Worm (Caenorhabditis elegans): ENCODE measurements around the gene Y13C8A.1.

The Y13C8A.1 gene

ce11 chrX:16931255-16932023, 47.9 kb downstream of the Y13C8A.1 start:
- TF ChIP-seq skn-1 (tag; optimal IDR thresholded peaks at IDR 0.05) (peak; percentile 44), mab-5 (tag; optimal IDR thresholded peaks at IDR 0.05) (no peak), ceh-82 (tag; optimal IDR thresholded peaks at IDR 0.05) (no peak), ama-1 (optimal IDR thresholded peaks at IDR 0.05) (peak; percentile 99), lin-11 (tag; optimal IDR thresholded peaks at IDR 0.05) (no peak), egl-27 (tag; optimal IDR thresholded peaks at IDR 0.05) (no peak), lin-13 (GFP tag; optimal IDR thresholded peaks at IDR 0.05) (peak; percentile 81), sma-3 (GFP tag; optimal IDR thresholded peaks at IDR 0.05) (no peak), nhr-10 (tag; optimal IDR thresholded peaks at IDR 0.05) (peak; percentile 33), nhr-11 (tag; optimal IDR thresholded peaks at IDR 0.05) (no peak), elt-1 (tag; optimal IDR thresholded peaks at IDR 0.05) (no peak), zag-1 (tag; optimal IDR thresholded peaks at IDR 0.05) (no peak), ztf-4 (tag; optimal IDR thresholded peaks at IDR 0.05) (peak; percentile 87), lsy-2 (tag; optimal IDR thresholded peaks at IDR 0.05) (peak; percentile 37 to 43), nhr-25 (tag; optimal IDR thresholded peaks at IDR 0.05) (peak; percentile 67), nhr-77 (tag; optimal IDR thresholded peaks at IDR 0.05) (peak; percentile 18), sma-9 (GFP tag; optimal IDR thresholded peaks at IDR 0.05) (peak; percentile 40), sma-9 (tag; optimal IDR thresholded peaks at IDR 0.05) (no peak), nhr-21 (tag; optimal IDR thresholded peaks at IDR 0.05) (no peak), R02D3.7 (tag; optimal IDR thresholded peaks at IDR 0.05) (no peak), lin-39 (tag; optimal IDR thresholded peaks at IDR 0.05) (no peak), sem-4 (tag; optimal IDR thresholded peaks at IDR 0.05) (peak; percentile 66), Y55F3AM.14 (GFP tag; optimal IDR thresholded peaks at IDR 0.05) (no peak), unc-55 (GFP tag; optimal IDR thresholded peaks at IDR 0.05) (no peak), nhr-237 (tag; optimal IDR thresholded peaks at IDR 0.05) (peak; percentile 13), unc-39 (tag; optimal IDR thresholded peaks at IDR 0.05) (no peak), elt-3 (tag; optimal IDR thresholded peaks at IDR 0.05) (no peak), nhr-129 (tag; optimal IDR thresholded peaks at IDR 0.05) (peak; percentile 96)

Data from whole organism, L2 larva.